Fruit fly (Drosophila melanogaster) whole organism, prepupa: Measurements from ENCODE around the gene CG13671.

Experiments
- Blimp-1 ChIP-seq: fragments of 200-800 bp; sonication (Bioruptor generic); optimal IDR thresholded peaks from 3 replicates; lab custom pipeline; 2017; ENCODE audit warnings: missing biosample characterization, missing genetic modification characterization, mild to moderate bottlenecking, moderate library complexity, missing genetic modification reagents
- CG10631 ChIP-seq: fragments of 200-800 bp; sonication (Bioruptor generic); optimal IDR thresholded peaks from 2 replicates; lab custom pipeline; 2016; ENCODE audit warnings: missing biosample characterization, missing genetic modification characterization
- CG10669 ChIP-seq: fragments of 200-800 bp; sonication (Bioruptor generic); optimal IDR thresholded peaks from 3 replicates; lab custom pipeline; 2018; ENCODE audit warnings: missing biosample characterization, mild to moderate bottlenecking, missing genetic modification characterization, moderate library complexity
- CG11294 ChIP-seq: fragments of 200-800 bp; sonication (Bioruptor generic); IDR thresholded peaks from 2 replicates; pipeline ENCODE4 v1.3.6; 2022; ENCODE audit warnings: missing biosample characterization, missing genetic modification characterization
- CG15336 ChIP-seq: fragments of 200-800 bp; sonication (Bioruptor generic); IDR thresholded peaks from 2 replicates; pipeline ENCODE4 v1.3.6; 2022; ENCODE audit warnings: missing biosample characterization, missing genetic modification characterization
- CG1621 ChIP-seq: fragments of 200-800 bp; sonication (Bioruptor generic); optimal IDR thresholded peaks from 3 replicates; lab custom pipeline; 2018; ENCODE audit warnings: missing biosample characterization, mild to moderate bottlenecking, missing genetic modification characterization
- CG16779 ChIP-seq: fragments of 200-800 bp; sonication (Bioruptor generic); optimal IDR thresholded peaks from 3 replicates; lab custom pipeline; 2017; ENCODE audit warnings: missing biosample characterization, mild to moderate bottlenecking, missing genetic modification characterization
- CG31627 ChIP-seq: fragments of 200-800 bp; sonication (Bioruptor generic); optimal IDR thresholded peaks from 3 replicates; lab custom pipeline; 2016; ENCODE audit warnings: missing biosample characterization, missing genetic modification characterization
- CG3919 ChIP-seq: fragments of 200-800 bp; sonication (Bioruptor generic); optimal IDR thresholded peaks from 3 replicates; lab custom pipeline; 2016; ENCODE audit warnings: missing biosample characterization, missing genetic modification characterization
- CG6163 ChIP-seq: fragments of 200-800 bp; sonication (Bioruptor generic); IDR thresholded peaks from 3 replicates; pipeline ENCODE4 v1.3.6; 2022; ENCODE audit warnings: missing biosample characterization, missing genetic modification characterization
- CG6792 ChIP-seq: fragments of 200-800 bp; sonication (Bioruptor generic); optimal IDR thresholded peaks from 3 replicates; lab custom pipeline; 2016; ENCODE audit warnings: missing biosample characterization, missing genetic modification characterization
- CG6808 ChIP-seq: fragments of 200-800 bp; sonication (Bioruptor generic); optimal IDR thresholded peaks from 3 replicates; lab custom pipeline; 2017; ENCODE audit warnings: missing biosample characterization, missing genetic modification characterization, mild to moderate bottlenecking, moderate library complexity, missing genetic modification reagents
- CG6854 ChIP-seq: fragments of 200-800 bp; sonication (Bioruptor generic); optimal IDR thresholded peaks from 2 replicates; lab custom pipeline; 2017; ENCODE audit warnings: missing biosample characterization, mild to moderate bottlenecking, missing genetic modification characterization
- CG7368 ChIP-seq: fragments of 200-800 bp; sonication (Bioruptor generic); optimal IDR thresholded peaks from 3 replicates; lab custom pipeline; 2016; ENCODE audit warnings: missing biosample characterization, missing genetic modification characterization
- CG8119 ChIP-seq: fragments of 200-800 bp; sonication (Bioruptor generic); IDR thresholded peaks from 3 replicates; pipeline ENCODE4 v1.3.6; 2022; ENCODE audit warnings: missing biosample characterization, missing genetic modification characterization
- CG8319 ChIP-seq: fragments of 200-800 bp; sonication (Bioruptor generic); optimal IDR thresholded peaks from 3 replicates; lab custom pipeline; 2016; ENCODE audit warnings: missing biosample characterization, missing genetic modification characterization
- CG8632 ChIP-seq: fragments of 200-800 bp; sonication (Bioruptor generic); optimal IDR thresholded peaks from 3 replicates; lab custom pipeline; 2016; ENCODE audit warnings: missing biosample characterization, missing genetic modification characterization
- CG9139 ChIP-seq: fragments of 200-800 bp; sonication (Bioruptor generic); optimal IDR thresholded peaks from 3 replicates; lab custom pipeline; 2017; ENCODE audit warnings: missing biosample characterization, mild to moderate bottlenecking, missing genetic modification characterization
- Eip75B ChIP-seq: fragments of 200-800 bp; sonication (Bioruptor generic); optimal IDR thresholded peaks from 3 replicates; lab custom pipeline; 2016; ENCODE audit warnings: missing biosample characterization, missing genetic modification characterization
- Eip78C ChIP-seq: fragments of 200-800 bp; sonication (Bioruptor generic); peaks from one replicate; lab custom pipeline; 2016; ENCODE audit warnings: missing biosample characterization, missing genetic modification characterization
- Eip93F ChIP-seq: fragments of 200-800 bp; sonication (Bioruptor generic); optimal IDR thresholded peaks from 2 replicates; lab custom pipeline; 2016; ENCODE audit warnings: missing biosample characterization, mild to moderate bottlenecking, missing genetic modification characterization
- Ets21C ChIP-seq: fragments of 200-800 bp; sonication (Bioruptor generic); optimal IDR thresholded peaks from 3 replicates; lab custom pipeline; 2016; ENCODE audit warnings: missing biosample characterization, missing genetic modification characterization
- Ets96B ChIP-seq: fragments of 200-800 bp; optimal IDR thresholded peaks from 2 replicates; lab custom pipeline; 2019; ENCODE audit warnings: missing biosample characterization, mild to moderate bottlenecking, missing genetic modification characterization, moderate library complexity
- Gug ChIP-seq: fragments of 200-800 bp; sonication (Bioruptor generic); IDR thresholded peaks from 2 replicates; pipeline ENCODE4 v1.3.6; 2022; ENCODE audit warnings: missing biosample characterization, missing genetic modification characterization
- Hr4 ChIP-seq: fragments of 200-800 bp; sonication (Bioruptor generic); optimal IDR thresholded peaks from 3 replicates; lab custom pipeline; 2016; ENCODE audit warnings: missing biosample characterization, missing genetic modification characterization
- Met ChIP-seq: fragments of 200-800 bp; sonication (Bioruptor generic); optimal IDR thresholded peaks from 3 replicates; lab custom pipeline; 2016; ENCODE audit warnings: missing biosample characterization, missing genetic modification characterization
- OdsH ChIP-seq: fragments of 200-800 bp; sonication (Bioruptor generic); optimal IDR thresholded peaks from 3 replicates; lab custom pipeline; 2016; ENCODE audit warnings: missing biosample characterization, missing genetic modification characterization
- Smox ChIP-seq: fragments of 200-800 bp; sonication (Bioruptor generic); optimal IDR thresholded peaks from 3 replicates; lab custom pipeline; 2016; ENCODE audit warnings: missing biosample characterization, missing genetic modification characterization
- Sox14 ChIP-seq: fragments of 200-800 bp; sonication (Bioruptor generic); optimal IDR thresholded peaks from 3 replicates; lab custom pipeline; 2016; ENCODE audit warnings: missing biosample characterization, missing genetic modification characterization
- Sox15 ChIP-seq: fragments of 200-800 bp; sonication (Bioruptor generic); optimal IDR thresholded peaks from 3 replicates; lab custom pipeline; 2016; ENCODE audit warnings: missing biosample characterization, missing genetic modification characterization
- achi ChIP-seq: fragments of 200-800 bp; sonication (Bioruptor generic); optimal IDR thresholded peaks from 3 replicates; lab custom pipeline; 2016; ENCODE audit warnings: missing biosample characterization, missing genetic modification characterization
- acj6 ChIP-seq: fragments of 200-800 bp; sonication (Bioruptor generic); optimal IDR thresholded peaks from 3 replicates; lab custom pipeline; 2016; ENCODE audit warnings: missing biosample characterization, missing genetic modification characterization
- cyc ChIP-seq: fragments of 200-800 bp; sonication (Bioruptor generic); optimal IDR thresholded peaks from 3 replicates; lab custom pipeline; 2016; ENCODE audit warnings: missing biosample characterization, missing genetic modification characterization
- dsx ChIP-seq: fragments of 200-800 bp; optimal IDR thresholded peaks from 3 replicates; lab custom pipeline; 2019; ENCODE audit warnings: missing biosample characterization, mild to moderate bottlenecking, missing genetic modification characterization, moderate library complexity; ENCODE audit not compliant: poor library complexity, severe bottlenecking
- eg ChIP-seq: fragments of 200-800 bp; sonication (Bioruptor generic); IDR thresholded peaks from 3 replicates; pipeline ENCODE4 v1.3.6; 2022; ENCODE audit warnings: missing biosample characterization, missing genetic modification characterization
- fd85E ChIP-seq: fragments of 200-800 bp; sonication (Bioruptor generic); optimal IDR thresholded peaks from 3 replicates; lab custom pipeline; 2016; ENCODE audit warnings: missing biosample characterization, missing genetic modification characterization
- fkh ChIP-seq: fragments of 200-800 bp; sonication (Bioruptor generic); optimal IDR thresholded peaks from 3 replicates; lab custom pipeline; 2017; ENCODE audit warnings: missing biosample characterization, mild to moderate bottlenecking, missing genetic modification characterization, moderate library complexity
- pdm3 ChIP-seq: fragments of 200-800 bp; sonication (Bioruptor generic); optimal IDR thresholded peaks from 3 replicates; lab custom pipeline; 2016; ENCODE audit warnings: missing biosample characterization, missing genetic modification characterization
- salr ChIP-seq, 2 experiments: fragments of 200-800 bp; sonication (Bioruptor generic); optimal IDR thresholded peaks; 3 replicates each; lab custom pipeline; 2016 to 2018; ENCODE audit warnings: missing biosample characterization in 2 of 2, missing genetic modification characterization in 2 of 2, mild to moderate bottlenecking in 1 of 2
- spab ChIP-seq: fragments of 200-800 bp; sonication (Bioruptor generic); optimal IDR thresholded peaks from 2 replicates; lab custom pipeline; 2017; ENCODE audit warnings: missing biosample characterization, mild to moderate bottlenecking, missing genetic modification characterization, missing genetic modification reagents
- ss ChIP-seq, 2 experiments: fragments of 200-800 bp; sonication (Bioruptor generic); optimal IDR thresholded peaks; 2 replicates in 1 of 2; 3 replicates in 1 of 2; lab custom pipeline; 2017 to 2018; ENCODE audit warnings: mild to moderate bottlenecking in 2 of 2, missing biosample characterization in 2 of 2, missing genetic modification characterization in 2 of 2, moderate library complexity in 1 of 2
- svp ChIP-seq: fragments of 200-800 bp; sonication (Bioruptor generic); peaks from one replicate; lab custom pipeline; 2016; ENCODE audit warnings: missing biosample characterization, missing genetic modification characterization
- topi ChIP-seq: fragments of 200-800 bp; sonication (Bioruptor generic); optimal IDR thresholded peaks from 3 replicates; lab custom pipeline; 2016; ENCODE audit warnings: missing biosample characterization, missing genetic modification characterization
- vri ChIP-seq: fragments of 200-800 bp; sonication (Bioruptor generic); optimal IDR thresholded peaks from 3 replicates; lab custom pipeline; 2016; ENCODE audit warnings: missing biosample characterization, mild to moderate bottlenecking, missing genetic modification characterization

Gene CG13671

dm6 chr3L:8340264-8341095 lies 40.6 kb downstream of the CG13671 start, which contains the start of the genes Prim1 and CG7083 (continued):
- TF ChIP-seq Sox15 (GFP tag; lab: Kevin White, UChicago) (peak; percentile 2), Eip75B (GFP tag; lab: Kevin White, UChicago) (peak; percentile 74), CG9139 (no peak), dsx (no peak), Smox (peak; percentile 49), CG7368 (peak; percentile 62), Hr4 (GFP tag; lab: Kevin White, UChicago) (peak; percentile 70), svp (GFP tag; lab: Kevin White, UChicago) (peak; percentile 85), fd85E (GFP tag; lab: Kevin White, UChicago) (no peak), salr (GFP tag; optimal IDR thresholded peaks at IDR 0.05; lab: Kevin White, UChicago) (no peak), Gug (GFP tag; lab: Robert Waterston, UW) (peak; percentile 28; the same call in 1 of the 2 replicates), cyc (GFP tag; lab: Kevin White, UChicago) (peak; percentile 61), Ets96B (tag; lab: Kevin White, UChicago) (peak; percentile 41), pdm3 (GFP tag; lab: Kevin White, UChicago) (peak; percentile 63)
- TF ChIP-seq, all 60 proteins: peak for 44

- TF ChIP-seq Hr4 (GFP tag; lab: Kevin White, UChicago) (no peak), Sox14 (GFP tag; lab: Kevin White, UChicago) (no peak), CG9139 (no peak), CG8119 (GFP tag; lab: Robert Waterston, UW) (no peak), topi (GFP tag; lab: Kevin White, UChicago) (no peak), dsx (no peak), Eip93F (no peak), CG10669 (GFP tag; lab: Kevin White, UChicago) (no peak), CG31627 (GFP tag; lab: Kevin White, UChicago) (no peak), CG8632 (GFP tag; lab: Kevin White, UChicago) (no peak), CG16779 (tag; lab: Kevin White, UChicago) (no peak), Smox (no peak), Met (GFP tag; lab: Kevin White, UChicago) (no peak), Gug (GFP tag; lab: Robert Waterston, UW) (no peak), fkh (no peak), achi (no peak), OdsH (GFP tag; lab: Kevin White, UChicago) (no peak), CG10631 (GFP tag; lab: Kevin White, UChicago) (no peak), cyc (GFP tag; lab: Kevin White, UChicago) (no peak), Blimp-1 (GFP tag; lab: Kevin White, UChicago) (no peak)
These were observed 45.3 kb downstream of the CG13671 start for dm6 chr3L:8345182-8345581.

DNA sequence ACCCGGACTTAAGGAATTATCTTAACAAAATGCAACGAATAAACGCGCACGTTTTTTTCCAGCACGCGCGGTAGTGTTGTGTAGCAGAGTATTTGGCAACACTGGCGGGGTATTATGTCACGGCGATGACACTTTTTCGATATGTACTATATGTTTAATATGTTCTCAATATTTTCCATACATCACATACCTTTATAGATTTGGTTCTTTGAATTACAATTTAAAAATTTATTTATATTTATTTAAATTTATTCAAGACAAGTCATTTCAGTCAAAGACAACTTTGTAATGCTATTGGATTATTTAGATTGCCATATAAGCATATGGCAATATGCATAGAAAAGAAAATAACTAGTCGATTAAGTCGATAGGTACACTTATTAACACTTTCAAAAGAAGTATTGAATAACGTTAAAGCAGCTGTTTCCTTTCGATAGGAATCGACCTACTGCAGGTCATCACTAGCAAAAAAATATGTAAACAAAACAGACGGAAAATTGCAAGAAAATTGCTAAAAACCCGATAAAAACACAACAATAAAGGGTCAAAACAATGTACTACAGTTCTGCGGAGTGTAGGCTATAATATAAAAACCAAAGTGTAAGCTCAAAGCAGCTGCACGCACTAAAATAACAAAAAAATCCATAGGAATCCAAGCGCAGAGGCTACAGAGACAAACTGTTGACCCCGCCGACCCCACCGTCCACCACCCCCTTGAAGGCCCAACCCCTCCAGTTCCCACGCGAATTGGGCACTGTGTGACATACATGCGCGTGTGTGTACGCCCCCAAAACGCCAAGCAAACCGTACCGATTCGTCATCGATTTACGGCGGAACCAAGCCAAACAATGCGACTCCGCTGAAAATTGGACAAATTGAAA lies 46.5 kb downstream of the CG13671 start, which contains the start of the genes CG7182 and GAPcenA:
CG7182 (minus strand) TSS at position 283 of the 881 bp plus-strand sequence.
GAPcenA (plus strand) TSS at position 462 of the 881 bp plus-strand sequence.
- peak; percentile 90 for TF ChIP-seq vri (GFP tag; lab: Kevin White, UChicago)
- peak; percentile 59; the same call in 1 of the 2 replicates for TF ChIP-seq CG15336 (GFP tag; lab: Robert Waterston, UW)
- peak; percentile 28 for TF ChIP-seq CG6854 (GFP tag; lab: Kevin White, UChicago)
- TF ChIP-seq CG6163 (GFP tag; lab: Robert Waterston, UW) = peak; percentile 75
- TF ChIP-seq CG3919 (GFP tag; lab: Kevin White, UChicago) = peak; percentile 71
- TF ChIP-seq CG16779 (tag; lab: Kevin White, UChicago) = no peak
- 0 out of 2 replicates have a peak, but pooled peaks have one; percentile 9 for TF ChIP-seq Gug (GFP tag; lab: Robert Waterston, UW)
- TF ChIP-seq CG1621 (tag; lab: Kevin White, UChicago) = peak; percentile 16
- peak in 1 of 2 experiments; percentile 79 for TF ChIP-seq ss (GFP tag; optimal IDR thresholded peaks at IDR 0.05; lab: Kevin White, UChicago)
- peak; percentile 57 for TF ChIP-seq CG7368
- peak; percentile 62 for TF ChIP-seq CG6808 (GFP tag; lab: Kevin White, UChicago)
- no peak for TF ChIP-seq Hr4 (GFP tag; lab: Kevin White, UChicago)
- TF ChIP-seq spab (GFP tag; lab: Kevin White, UChicago) = peak; percentile 41
- no peak for TF ChIP-seq salr (GFP tag; optimal IDR thresholded peaks at IDR 0.05; lab: Kevin White, UChicago)
- TF ChIP-seq acj6 = no peak
- TF ChIP-seq eg (GFP tag; lab: Robert Waterston, UW) = peak; percentile 75
- TF ChIP-seq CG11294 (GFP tag; lab: Robert Waterston, UW) = peak; percentile 23; the same call in 1 of the 2 replicates
- peak; percentile 92 for TF ChIP-seq Eip78C (GFP tag; lab: Kevin White, UChicago)
- no peak for TF ChIP-seq Ets21C (GFP tag; lab: Kevin White, UChicago)
- TF ChIP-seq topi (GFP tag; lab: Kevin White, UChicago) = peak; percentile 75
- TF ChIP-seq CG6792 (GFP tag; lab: Kevin White, UChicago) = peak; percentile 70
- TF ChIP-seq CG8632 (GFP tag; lab: Kevin White, UChicago) = peak; percentile 77
- peak; percentile 46 for TF ChIP-seq CG8319 (GFP tag; lab: Kevin White, UChicago)
